Worm (Caenorhabditis elegans): ENCODE data around the gene T27E7.3.

DNA sequence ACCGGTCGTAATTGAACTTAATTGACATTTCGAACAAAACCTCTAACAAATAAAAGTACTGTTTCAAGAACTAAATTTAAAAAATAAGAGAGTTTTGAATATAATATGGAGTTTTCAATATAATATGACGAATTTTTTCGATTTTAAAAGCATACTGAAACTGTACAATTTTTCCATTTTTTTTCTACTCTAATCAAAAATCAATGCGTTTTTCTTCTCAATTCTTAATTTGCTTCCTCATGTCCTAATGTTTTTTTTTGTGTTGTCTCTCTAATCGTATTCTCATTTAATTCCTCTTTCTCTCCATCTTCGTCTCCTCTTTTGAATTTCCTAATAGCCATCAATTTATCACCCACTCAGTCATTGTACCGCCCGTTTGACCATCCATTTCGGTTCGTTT, 46.8 kb upstream of the T27E7.3 start, which contains the start of gene Y57G11A.4:
- TF ChIP-seq lin-39 (tag; optimal IDR thresholded peaks at IDR 0.05) (no peak), ceh-82 (tag; optimal IDR thresholded peaks at IDR 0.05) (no peak), sptf-1 (tag; optimal IDR thresholded peaks at IDR 0.05) (no peak), nhr-237 (tag; optimal IDR thresholded peaks at IDR 0.05) (no peak), nhr-90 (tag; optimal IDR thresholded peaks at IDR 0.05; ENCODE audit: poor library complexity) (no peak), aha-1 (tag; optimal IDR thresholded peaks at IDR 0.05) (no peak), unc-130 (tag; optimal IDR thresholded peaks at IDR 0.05) (no peak), elt-3 (tag; optimal IDR thresholded peaks at IDR 0.05) (peak in 2 of 6 experiments; percentile 1 to 4), unc-62 (GFP tag; optimal IDR thresholded peaks at IDR 0.05) (no peak), nhr-12 (tag; optimal IDR thresholded peaks at IDR 0.05) (no peak), isw-1 (GFP tag; IDR thresholded peaks at IDR 0.05) (no peak), unc-86 (tag; optimal IDR thresholded peaks at IDR 0.05) (no peak)

Measured in whole organism, L1 larva.